Fruit fly (Drosophila melanogaster): ENCODE results near the gene CG1105.

DNA sequence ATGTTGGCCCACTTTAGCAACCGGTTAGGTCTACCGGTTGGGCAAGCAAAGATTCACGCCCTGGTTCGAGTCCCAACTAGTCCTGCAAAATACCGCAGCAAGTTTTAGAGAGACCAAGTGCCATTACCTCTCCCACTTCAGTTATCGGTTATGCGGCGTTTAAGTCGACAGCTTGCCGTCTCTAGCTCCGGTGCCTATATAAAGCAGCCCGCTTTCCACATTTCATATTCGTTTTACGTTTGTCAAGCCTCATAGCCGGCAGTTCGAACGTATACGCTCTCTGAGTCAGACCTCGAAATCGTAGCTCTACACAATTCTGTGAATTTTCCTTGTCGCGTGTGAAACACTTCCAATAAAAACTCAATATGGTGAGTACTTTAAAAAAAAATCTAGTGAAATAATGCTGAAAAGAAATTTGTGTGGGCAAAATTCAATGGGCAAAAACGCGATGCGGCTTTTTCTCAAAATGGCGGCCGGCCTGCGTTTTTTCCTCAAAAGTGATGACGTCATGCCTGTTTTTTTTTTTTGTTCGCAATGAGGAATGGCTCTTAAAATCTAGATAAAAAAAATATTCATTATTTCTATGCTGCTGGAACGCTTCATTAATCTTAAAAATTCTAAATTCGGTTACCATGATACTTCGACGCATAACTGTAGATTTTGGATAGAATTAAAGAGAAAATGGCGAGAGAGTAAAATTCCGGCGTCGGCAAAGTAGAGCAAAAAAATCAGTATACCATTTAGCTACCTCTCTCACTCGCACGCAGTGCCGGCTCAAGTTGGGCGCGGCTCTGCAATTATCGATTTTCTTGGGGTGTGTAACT lies 19.7 kb upstream of the CG1105 start, which contains the start of gene alphaTub84B:
- peak; percentile 87 for TF ChIP-seq CG33213 (GFP tag; optimal IDR thresholded peaks at IDR 0.05)
- TF ChIP-seq az2 (GFP tag; optimal IDR thresholded peaks at IDR 0.05) = peak; percentile 24
- TF ChIP-seq CG7372 (GFP tag; IDR thresholded peaks at IDR 0.05) = no peak
- TF ChIP-seq CG34224 (GFP tag; IDR thresholded peaks at IDR 0.05; ENCODE audit: partially characterized antibody) = peak; percentile 38; the same call in 2 of the 3 replicates
